Worm (Caenorhabditis elegans): ENCODE measurements around the gene inx-11.

ce11 chrV:12468363-12468762, 18.7 kb upstream of the inx-11 start, which contains the start of gene F28C1.3:
- TF ChIP-seq him-1 (tag; optimal IDR thresholded peaks at IDR 0.05) (no peak), W03F9.2 (tag; optimal IDR thresholded peaks at IDR 0.05) (no peak), dao-5 (tag; optimal IDR thresholded peaks at IDR 0.05) (no peak)

All from whole organism, L4/young adult.